Worm (Caenorhabditis elegans): ENCODE data around the gene Y54G11A.19.

DNA sequence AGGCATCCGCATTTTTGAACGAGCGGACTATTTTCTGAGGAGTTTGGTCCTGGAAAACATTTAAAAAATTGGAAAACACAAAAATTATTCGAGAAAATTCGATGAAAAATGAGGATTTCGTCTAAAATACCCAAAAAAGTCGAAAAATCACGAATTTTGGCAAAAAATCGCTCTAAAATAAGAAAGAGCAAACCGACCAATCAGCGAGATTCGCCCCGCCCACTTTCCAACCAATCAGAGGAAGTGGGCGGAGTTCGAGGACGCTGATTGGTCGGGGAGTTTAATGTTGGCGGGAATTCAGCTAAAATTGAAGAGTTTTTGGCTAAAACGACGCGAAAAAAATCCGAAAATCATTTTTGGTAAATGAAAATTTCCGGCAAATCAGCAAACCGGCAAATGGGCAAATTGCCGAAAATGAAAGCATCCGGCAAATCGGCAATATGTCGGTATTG, 12.5 kb upstream of the Y54G11A.19 start, which contains the start of gene Y54G11A.1:
- TF ChIP-seq cog-1 (tag; optimal IDR thresholded peaks at IDR 0.05) = no peak
- TF ChIP-seq ztf-23 (GFP tag; IDR thresholded peaks at IDR 0.05) = no peak
- no peak for TF ChIP-seq flt-1 (GFP tag; IDR thresholded peaks at IDR 0.05)
